Worm (Caenorhabditis elegans) whole organism, midembryonic: ENCODE data around the gene bris-1.

Experiments
- T22C8.4 ChIP-seq: fragments of 200-800 bp; sonication (Bioruptor generic); IDR thresholded peaks from 2 replicates; pipeline ENCODE4 v1.3.6; 2022; ENCODE audit warnings: missing genetic modification characterization, missing compliant biosample characterization
- flt-1 ChIP-seq: fragments of 200-800 bp; sonication (Bioruptor generic); IDR thresholded peaks from 2 replicates; pipeline ENCODE4 v1.3.6; 2022; ENCODE audit warnings: missing genetic modification characterization, missing compliant biosample characterization
- ztf-29 ChIP-seq: fragments of 200-800 bp; sonication (Bioruptor generic); IDR thresholded peaks from 2 replicates; pipeline ENCODE4 v1.3.6; 2022; ENCODE audit warnings: missing genetic modification reagents, missing genetic modification characterization, missing compliant biosample characterization

DNA sequence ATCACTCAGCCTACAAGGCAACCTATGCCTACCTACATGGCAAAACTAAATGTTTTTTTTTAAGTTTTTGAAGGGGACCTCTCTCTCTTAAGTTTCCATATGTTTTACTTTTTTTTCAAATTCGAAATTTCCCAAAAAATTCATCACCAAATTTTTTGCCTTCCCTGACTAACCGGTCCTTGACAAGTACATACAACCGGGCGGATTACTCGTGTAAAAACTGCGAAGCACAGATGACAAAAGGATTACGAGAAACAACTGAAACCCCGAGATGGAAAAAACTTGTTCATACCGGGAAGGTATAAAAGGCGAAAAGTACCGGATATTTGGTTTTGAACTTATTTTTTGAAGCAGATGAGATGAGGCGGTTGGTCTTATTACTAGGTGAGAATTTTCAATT is 24.7 kb downstream of the bris-1 start, which contains the start of gene K09B3.1:
- TF ChIP-seq ztf-29 (no peak), flt-1 (no peak), T22C8.4 (GFP tag; lab: Robert Waterston, UW) (no peak)
